Worm (Caenorhabditis elegans) whole organism, L1 larva: Measurements from ENCODE around the gene K05F6.8.
"Not testable (repeated sequence)": the region's sequence is repeated elsewhere in the genome, so short reads cannot be mapped to it uniquely, and the experiment has no call there.

Experiments
- F16B12.6 ChIP-seq: fragments of 150-350 bp; optimal IDR thresholded peaks from 2 replicates; lab custom pipeline; 2014; ENCODE audit warnings: missing biosample characterization, missing genetic modification characterization
- aly-2 ChIP-seq: fragments of 150-350 bp; optimal IDR thresholded peaks from 2 replicates; lab custom pipeline; 2014; ENCODE audit warnings: missing biosample characterization, missing genetic modification characterization
- ama-1 ChIP-seq: fragments of 150-350 bp; optimal IDR thresholded peaks from 2 replicates; lab custom pipeline; 2014
- blmp-1 ChIP-seq: fragments of 150-350 bp; optimal IDR thresholded peaks from 2 replicates; lab custom pipeline; 2014; ENCODE audit warnings: missing biosample characterization, missing genetic modification characterization
- ceh-82 ChIP-seq, 3 experiments: fragments of 150-350 bp in 1 of 3; sonication (generic microtip) in 2 of 3; optimal IDR thresholded peaks; 2 replicates each; lab custom pipeline; 2014 to 2017; ENCODE audit warnings: missing biosample characterization in 3 of 3, missing genetic modification characterization in 3 of 3
- efl-1 ChIP-seq, 4 experiments: fragments of 150-350 bp; optimal IDR thresholded peaks in 3 of 4; peaks in 1 of 4; 1 replicate in 1 of 4; 2 replicates in 3 of 4; lab custom pipeline; 2014; ENCODE audit warnings: missing biosample characterization in 2 of 4, missing genetic modification characterization in 2 of 4, missing genetic modification reagents in 2 of 4
- efl-3 ChIP-seq: fragments of 200-800 bp; sonication (Bioruptor generic); optimal IDR thresholded peaks from 2 replicates; lab custom pipeline; 2018; ENCODE audit warnings: mild to moderate bottlenecking, missing genetic modification characterization, missing compliant biosample characterization
- egl-13 ChIP-seq: sonication (generic microtip); optimal IDR thresholded peaks from 2 replicates; lab custom pipeline; 2016; ENCODE audit warnings: missing genotype, missing genetic modification reagents, missing genetic modification characterization, missing compliant biosample characterization
- fkh-8 ChIP-seq: sonication (generic microtip); optimal IDR thresholded peaks from 2 replicates; lab custom pipeline; 2016; ENCODE audit warnings: mild to moderate bottlenecking, missing genetic modification characterization, missing compliant biosample characterization
- fos-1 ChIP-seq: fragments of 150-350 bp; optimal IDR thresholded peaks from 2 replicates; lab custom pipeline; 2014; ENCODE audit warnings: missing biosample characterization, missing genetic modification characterization
- grh-1 ChIP-seq: fragments of 200-800 bp; sonication (Bioruptor generic); IDR thresholded peaks from 2 replicates; pipeline ENCODE4 v1.3.6; 2022; ENCODE audit warnings: missing genetic modification reagents, missing genetic modification characterization, missing compliant biosample characterization
- hlh-17 ChIP-seq: fragments of 200-800 bp; sonication (Bioruptor generic); optimal IDR thresholded peaks from 2 replicates; lab custom pipeline; 2018; ENCODE audit warnings: missing genetic modification characterization, mild to moderate bottlenecking, missing compliant biosample characterization, moderate library complexity, borderline replicate concordance
- isw-1 ChIP-seq: fragments of 200-800 bp; sonication (Bioruptor generic); IDR thresholded peaks from 2 replicates; pipeline ENCODE4 v1.3.6; 2022; ENCODE audit warnings: missing genetic modification characterization, missing compliant biosample characterization
- lir-3 ChIP-seq: sonication (generic microtip); optimal IDR thresholded peaks from 2 replicates; lab custom pipeline; 2016; ENCODE audit warnings: mild to moderate bottlenecking, missing genetic modification characterization, moderate library complexity, missing compliant biosample characterization; ENCODE audit not compliant: poor library complexity
- mef-2 ChIP-seq: fragments of 150-350 bp; optimal IDR thresholded peaks from 2 replicates; lab custom pipeline; 2014; ENCODE audit warnings: missing biosample characterization, missing genetic modification characterization
- mep-1 ChIP-seq: fragments of 150-350 bp; optimal IDR thresholded peaks from 2 replicates; lab custom pipeline; 2014; ENCODE audit warnings: missing biosample characterization, missing genetic modification characterization
- nhr-11 ChIP-seq: fragments of 150-350 bp; optimal IDR thresholded peaks from 2 replicates; lab custom pipeline; 2014; ENCODE audit warnings: missing biosample characterization, missing genetic modification characterization
- nhr-12 ChIP-seq: sonication (generic microtip); optimal IDR thresholded peaks from 2 replicates; lab custom pipeline; 2017; ENCODE audit warnings: missing biosample characterization, missing genetic modification characterization
- nhr-19 ChIP-seq: fragments of 200-800 bp; sonication (Bioruptor generic); conservative IDR thresholded peaks from 2 replicates; pipeline ENCODE4 v1.3.6; 2022; ENCODE audit warnings: missing genetic modification characterization, missing compliant biosample characterization
- nhr-20 ChIP-seq: sonication (generic microtip); optimal IDR thresholded peaks from 2 replicates; lab custom pipeline; 2016; ENCODE audit warnings: mild to moderate bottlenecking, missing genetic modification characterization, missing compliant biosample characterization
- nhr-237 ChIP-seq: fragments of 150-350 bp; optimal IDR thresholded peaks from 2 replicates; lab custom pipeline; 2014; ENCODE audit warnings: missing biosample characterization, missing genetic modification characterization
- nhr-28 ChIP-seq: fragments of 150-350 bp; optimal IDR thresholded peaks from 2 replicates; lab custom pipeline; 2014; ENCODE audit warnings: missing biosample characterization, missing genetic modification characterization
- nhr-47 ChIP-seq: sonication (generic microtip); optimal IDR thresholded peaks from 2 replicates; lab custom pipeline; 2016; ENCODE audit warnings: mild to moderate bottlenecking, missing genetic modification characterization, moderate library complexity, missing compliant biosample characterization
- nhr-71 ChIP-seq: sonication (generic microtip); optimal IDR thresholded peaks from 2 replicates; lab custom pipeline; 2016; ENCODE audit warnings: mild to moderate bottlenecking, missing genetic modification characterization, moderate library complexity, missing compliant biosample characterization
- nhr-90 ChIP-seq: sonication (generic microtip); optimal IDR thresholded peaks from 2 replicates; lab custom pipeline; 2016; ENCODE audit warnings: mild to moderate bottlenecking, missing genetic modification characterization, missing compliant biosample characterization; ENCODE audit not compliant: poor library complexity
- pag-3 ChIP-seq: sonication (generic microtip); optimal IDR thresholded peaks from 2 replicates; lab custom pipeline; 2017; ENCODE audit warnings: missing genetic modification characterization, mild to moderate bottlenecking, missing compliant biosample characterization, antibody characterized with exemption, borderline replicate concordance; ENCODE audit not compliant: insufficient read depth
- pqm-1 ChIP-seq: sonication (generic microtip); optimal IDR thresholded peaks from 3 replicates; lab custom pipeline; 2017; ENCODE audit warnings: missing biosample characterization, missing genetic modification characterization
- rnt-1 ChIP-seq: sonication (generic microtip); optimal IDR thresholded peaks from 2 replicates; lab custom pipeline; 2016; ENCODE audit warnings: mild to moderate bottlenecking, missing genetic modification characterization, moderate library complexity, missing compliant biosample characterization
- skn-1 ChIP-seq: fragments of 150-350 bp; optimal IDR thresholded peaks from 2 replicates; lab custom pipeline; 2014; ENCODE audit warnings: missing biosample characterization, missing genetic modification characterization
- snu-23 ChIP-seq: sonication (generic microtip); optimal IDR thresholded peaks from 2 replicates; lab custom pipeline; 2016; ENCODE audit warnings: missing genetic modification characterization, missing compliant biosample characterization
- sptf-1 ChIP-seq: fragments of 150-350 bp; optimal IDR thresholded peaks from 2 replicates; lab custom pipeline; 2014; ENCODE audit warnings: missing biosample characterization, missing genetic modification characterization
- swsn-7 ChIP-seq: sonication (generic microtip); optimal IDR thresholded peaks from 2 replicates; lab custom pipeline; 2016; ENCODE audit warnings: missing genetic modification characterization, missing compliant biosample characterization
- tbx-2 ChIP-seq: sonication (generic microtip); optimal IDR thresholded peaks from 2 replicates; lab custom pipeline; 2016; ENCODE audit warnings: missing genetic modification characterization, missing compliant biosample characterization
- tlp-1 ChIP-seq: fragments of 150-350 bp; optimal IDR thresholded peaks from 2 replicates; lab custom pipeline; 2014; ENCODE audit warnings: missing biosample characterization, missing genetic modification characterization
- unc-130 ChIP-seq: fragments of 150-350 bp; optimal IDR thresholded peaks from 2 replicates; lab custom pipeline; 2017; ENCODE audit warnings: missing biosample characterization, missing genetic modification characterization, inconsistent platforms
- unc-30 ChIP-seq: sonication (generic microtip); optimal IDR thresholded peaks from 2 replicates; lab custom pipeline; 2017; ENCODE audit warnings: missing biosample characterization, missing genetic modification characterization
- xbp-1 ChIP-seq: sonication (generic microtip); optimal IDR thresholded peaks from 2 replicates; lab custom pipeline; 2016; ENCODE audit warnings: missing genetic modification characterization, missing compliant biosample characterization
- zip-4 ChIP-seq: fragments of 200-800 bp; sonication (Bioruptor generic); optimal IDR thresholded peaks from 2 replicates; lab custom pipeline; 2018; ENCODE audit warnings: mild to moderate bottlenecking, missing genetic modification characterization, moderate library complexity, missing compliant biosample characterization

K05F6.8 gene

ce11 chrII:1545625-1546024 is 21.9 kb downstream of the K05F6.8 start, which contains the start of gene K05F6.12:
Gene K05F6.12 (plus strand): TSS chrII:1545925.
- TF ChIP-seq lir-3 (tag; lab: Kevin White, UChicago) = no peak
- TF ChIP-seq unc-130 = no peak
- no peak for TF ChIP-seq isw-1
- no peak for TF ChIP-seq nhr-19 (GFP tag; lab: Robert Waterston, UW)
- TF ChIP-seq pqm-1 (tag; lab: Kevin White, UChicago) = no peak
- TF ChIP-seq sptf-1 (tag; lab: Kevin White, UChicago) = no peak
- TF ChIP-seq ama-1 (lab: Kevin White, UChicago) = no peak

DNA sequence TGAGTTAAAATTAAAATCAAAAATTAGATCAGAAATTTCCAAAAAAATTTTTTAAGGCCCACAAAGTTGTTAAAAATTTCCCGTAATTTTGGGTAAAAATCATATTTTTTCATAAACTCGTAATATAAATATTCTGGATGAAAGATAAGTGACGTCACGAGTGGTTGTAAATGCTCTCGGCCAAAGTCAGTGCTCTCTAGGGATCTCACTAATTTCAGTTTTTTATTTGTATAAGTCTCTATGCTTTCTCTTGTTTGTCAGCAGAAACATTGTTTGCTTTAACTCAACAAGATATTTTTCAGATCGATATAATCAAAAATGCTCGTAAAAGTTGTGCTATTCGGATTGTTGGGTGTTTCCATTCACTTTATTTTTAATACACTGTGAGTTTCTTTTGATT is 24.4 kb downstream of the K05F6.8 start, which contains the start of gene K05F6.4:
Gene K05F6.4 (plus strand): TSS at position 301 of the 400 bp plus-strand sequence.
- not testable (repeated sequence) for TF ChIP-seq unc-30, skn-1, tlp-1 (tag; lab: Kevin White, UChicago)

DNA sequence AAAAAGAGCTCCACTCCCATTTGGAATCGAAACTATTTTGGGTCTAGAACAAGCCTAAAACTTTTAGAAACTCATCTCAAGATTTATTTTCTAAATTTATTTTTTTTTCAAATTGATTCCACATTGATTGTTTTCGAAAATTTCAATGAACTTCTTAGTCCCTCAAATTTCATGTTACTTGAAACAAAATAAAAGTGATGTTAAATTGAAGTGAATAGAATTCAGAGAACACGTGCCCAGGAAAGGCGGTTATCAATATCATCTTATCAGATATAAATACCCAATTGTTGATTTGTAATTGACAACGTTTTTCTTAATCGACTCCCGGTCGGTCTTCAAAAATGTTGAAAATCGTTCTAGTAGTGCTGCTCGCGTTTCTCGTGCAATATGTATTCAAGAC is 26.9 kb downstream of the K05F6.8 start, which contains the start of gene poml-4:
Gene poml-4 (plus strand): TSS at position 301 of the 400 bp plus-strand sequence.
- TF ChIP-seq snu-23 (GFP tag; lab: Kevin White, UChicago); swsn-7 (tag; lab: Kevin White, UChicago); nhr-11 (tag; lab: Kevin White, UChicago): not testable (repeated sequence)

DNA sequence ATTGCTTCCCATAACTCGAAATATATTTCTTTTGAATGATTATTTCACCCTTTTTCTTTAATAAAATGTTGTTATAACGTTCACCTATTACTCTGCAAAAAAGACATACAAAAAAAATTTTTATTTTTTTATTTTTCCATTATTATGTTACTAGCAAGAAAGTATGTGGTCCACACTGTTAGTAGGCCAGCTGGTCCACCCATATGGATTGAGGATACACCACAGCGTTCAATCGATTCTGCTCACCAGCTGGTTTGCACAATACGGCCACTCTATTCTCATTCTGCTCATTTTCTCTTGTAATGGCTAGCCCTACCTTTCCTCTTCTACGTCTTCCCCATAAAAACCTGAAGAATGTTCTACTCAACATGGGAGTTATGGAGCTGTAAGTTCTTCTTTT is 29.0 kb downstream of the K05F6.8 start, which contains the start of gene fbxb-44:
Gene fbxb-44 (plus strand): TSS at position 301 of the 400 bp plus-strand sequence.
- TF ChIP-seq pag-3 (tag; lab: Kevin White, UChicago) = no peak
- no peak for TF ChIP-seq hlh-17
- no peak for TF ChIP-seq fos-1 (tag; lab: Kevin White, UChicago)
- TF ChIP-seq egl-13 (tag; lab: Kevin White, UChicago) = no peak
- no peak for TF ChIP-seq blmp-1 (tag; lab: Kevin White, UChicago)
- TF ChIP-seq mef-2 = no peak

- TF ChIP-seq efl-1 (optimal IDR thresholded peaks at IDR 0.05; lab: Kevin White, UChicago) (no peak), efl-1 (GFP tag; optimal IDR thresholded peaks at IDR 0.05 in 1 of 2; lab: Kevin White, UChicago) (no peak), aly-2 (tag; lab: Kevin White, UChicago) (no peak), nhr-47 (tag; lab: Kevin White, UChicago) (no peak)
- TF ChIP-seq, all 84 proteins: peak for 0
Observed at ce11 chrII:1537321-1537720, 30.2 kb downstream of the K05F6.8 start, which contains the start of gene fbxb-42. Gene fbxb-42 (plus strand): TSS chrII:1537621.

- TF ChIP-seq tbx-2 (tag; lab: Kevin White, UChicago) (no peak), nhr-90 (tag; lab: Kevin White, UChicago) (no peak), nhr-28 (tag; lab: Kevin White, UChicago) (no peak), efl-3 (GFP tag; lab: Kevin White, UChicago) (no peak), fkh-8 (tag; lab: Kevin White, UChicago) (no peak), nhr-237 (tag; lab: Kevin White, UChicago) (no peak)
- TF ChIP-seq, all 84 proteins: peak for 0
Observed at ce11 chrII:1535931-1536330, 31.6 kb downstream of the K05F6.8 start, which contains the start of gene fbxb-43. Gene fbxb-43 (plus strand): TSS chrII:1536231.

- no peak for TF ChIP-seq nhr-237 (tag; lab: Kevin White, UChicago)
- no peak for TF ChIP-seq efl-1 (optimal IDR thresholded peaks at IDR 0.05; lab: Kevin White, UChicago)
- no peak for TF ChIP-seq efl-1 (GFP tag; optimal IDR thresholded peaks at IDR 0.05 in 1 of 2; lab: Kevin White, UChicago)
- TF ChIP-seq zip-4 (GFP tag; lab: Kevin White, UChicago) = no peak
- TF ChIP-seq swsn-7 (tag; lab: Kevin White, UChicago) = no peak
- no peak for TF ChIP-seq rnt-1 (tag; lab: Kevin White, UChicago)
- TF ChIP-seq ceh-82 (tag; optimal IDR thresholded peaks at IDR 0.05; lab: Kevin White, UChicago) = no peak
- no peak for TF ChIP-seq F16B12.6 (tag; lab: Kevin White, UChicago)
- no peak for TF ChIP-seq xbp-1 (tag; lab: Kevin White, UChicago)
- TF ChIP-seq grh-1 (GFP tag; lab: Robert Waterston, UW) = no peak
- no peak for TF ChIP-seq aly-2 (tag; lab: Kevin White, UChicago)
- TF ChIP-seq mep-1 (tag; lab: Kevin White, UChicago) = no peak
- TF ChIP-seq nhr-20 (tag; lab: Kevin White, UChicago) = no peak
- no peak for TF ChIP-seq nhr-71
- no peak for TF ChIP-seq tbx-2 (tag; lab: Kevin White, UChicago)
- no peak for TF ChIP-seq skn-1 (tag; lab: Kevin White, UChicago)
- TF ChIP-seq nhr-12 = no peak
- TF ChIP-seq isw-1 = no peak
Observed at ce11 chrII:1529057-1529456, 38.5 kb downstream of the K05F6.8 start, which contains the start of gene Y51H7BR.4. Gene Y51H7BR.4 (plus strand): TSS chrII:1529357.
